Worm (Caenorhabditis elegans): ENCODE results near the gene inx-18.

- TF ChIP-seq him-1 (tag; optimal IDR thresholded peaks at IDR 0.05) (no peak), dao-5 (tag; optimal IDR thresholded peaks at IDR 0.05) (no peak), W03F9.2 (tag; optimal IDR thresholded peaks at IDR 0.05) (no peak)
Observed at ce11 chrIV:657046-657445, 50.9 kb downstream of the inx-18 start.
